Worm (Caenorhabditis elegans) whole organism, L2 larva: Measurements from ENCODE around the gene C47E12.9.
A peak's percentile ranks its signal among the peaks of the same experiment; 100 is the strongest.

Experiments
- ama-1 ChIP-seq: fragments of 150-350 bp; optimal IDR thresholded peaks from 2 replicates; lab custom pipeline; 2018; ENCODE audit warnings: inconsistent platforms
- ceh-82 ChIP-seq: fragments of 150-350 bp; optimal IDR thresholded peaks from 2 replicates; lab custom pipeline; 2014; ENCODE audit warnings: missing biosample characterization, missing genetic modification characterization
- egl-27 ChIP-seq: sonication (generic microtip); optimal IDR thresholded peaks from 3 replicates; lab custom pipeline; 2017; ENCODE audit warnings: missing biosample characterization, missing genetic modification reagents, missing genetic modification characterization
- elt-1 ChIP-seq: fragments of 150-350 bp; optimal IDR thresholded peaks from 2 replicates; lab custom pipeline; 2014; ENCODE audit warnings: missing biosample characterization, missing genetic modification characterization
- fos-1 ChIP-seq: fragments of 150-350 bp; optimal IDR thresholded peaks from 2 replicates; lab custom pipeline; 2014; ENCODE audit warnings: missing biosample characterization, missing genetic modification characterization
- lin-13 ChIP-seq: fragments of 150-350 bp; optimal IDR thresholded peaks from 2 replicates; lab custom pipeline; 2014; ENCODE audit warnings: missing biosample characterization, missing genetic modification reagents, missing genetic modification characterization
- nhr-10 ChIP-seq: sonication (generic microtip); optimal IDR thresholded peaks from 2 replicates; lab custom pipeline; 2017; ENCODE audit warnings: missing biosample characterization, missing genetic modification characterization
- nhr-11 ChIP-seq: fragments of 150-350 bp; optimal IDR thresholded peaks from 2 replicates; lab custom pipeline; 2014; ENCODE audit warnings: missing biosample characterization, missing genetic modification characterization
- unc-39 ChIP-seq: fragments of 150-350 bp; optimal IDR thresholded peaks from 2 replicates; lab custom pipeline; 2014; ENCODE audit warnings: missing biosample characterization, missing genetic modification characterization
- unc-62 ChIP-seq: fragments of 150-350 bp; optimal IDR thresholded peaks from 2 replicates; lab custom pipeline; 2014; ENCODE audit warnings: missing biosample characterization, missing genetic modification reagents, missing genetic modification characterization
- ztf-11 ChIP-seq: sonication (generic microtip); optimal IDR thresholded peaks from 2 replicates; lab custom pipeline; 2017; ENCODE audit warnings: missing biosample characterization, missing genetic modification characterization

ce11 chrIV:10017633-10018032 lies 43.1 kb downstream of the C47E12.9 start, which contains the start of gene F44D12.2:
- TF ChIP-seq fos-1 (tag; lab: Kevin White, UChicago) (peak; percentile 7), unc-39 (no peak), nhr-11 (no peak), ama-1 (lab: Kevin White, UChicago) (no peak), unc-62 (no peak), egl-27 (no peak), lin-13 (GFP tag; lab: Kevin White, UChicago) (no peak), ceh-82 (no peak), elt-1 (no peak), ztf-11 (tag; lab: Kevin White, UChicago) (no peak), nhr-10 (tag; lab: Kevin White, UChicago) (no peak)
